Fruit fly (Drosophila melanogaster) whole organism, pupa: ENCODE measurements around the gene CG10562.

Source experiments
- CG10348 ChIP-seq: fragments of 200-800 bp; sonication (Bioruptor generic); IDR thresholded peaks from 2 replicates; pipeline ENCODE4 v1.3.6; 2022; ENCODE audit warnings: missing biosample characterization, missing genetic modification characterization
- CG12605 ChIP-seq: fragments of 200-800 bp; sonication (Bioruptor generic); IDR thresholded peaks from 2 replicates; pipeline ENCODE4 v1.3.6; 2022; ENCODE audit warnings: missing biosample characterization, missing genetic modification characterization
- CG13204 ChIP-seq: fragments of 200-800 bp; sonication (Bioruptor generic); optimal IDR thresholded peaks from 2 replicates; lab custom pipeline; 2018; ENCODE audit warnings: missing biosample characterization, mild to moderate bottlenecking, missing genetic modification characterization, moderate library complexity
- CG14655 ChIP-seq: fragments of 200-800 bp; sonication (Bioruptor generic); optimal IDR thresholded peaks from 3 replicates; lab custom pipeline; 2017; ENCODE audit warnings: mild to moderate bottlenecking, missing biosample characterization, missing genetic modification reagents, missing genetic modification characterization
- CG15710 ChIP-seq: fragments of 200-800 bp; sonication (Bioruptor generic); optimal IDR thresholded peaks from 2 replicates; lab custom pipeline; 2018; ENCODE audit warnings: missing biosample characterization, mild to moderate bottlenecking, missing genetic modification characterization, moderate library complexity
- CG17806 ChIP-seq: fragments of 200-800 bp; sonication (Bioruptor generic); optimal IDR thresholded peaks from 2 replicates; lab custom pipeline; 2018; ENCODE audit warnings: missing biosample characterization, mild to moderate bottlenecking, missing genetic modification characterization, moderate library complexity
- CG32121 ChIP-seq: fragments of 200-800 bp; sonication (Bioruptor generic); IDR thresholded peaks from 2 replicates; pipeline ENCODE4 v1.3.6; 2022; ENCODE audit warnings: missing biosample characterization, missing genetic modification characterization
- CG34367 ChIP-seq: fragments of 200-800 bp; sonication (Bioruptor generic); optimal IDR thresholded peaks from 2 replicates; lab custom pipeline; 2018; ENCODE audit warnings: missing biosample characterization, mild to moderate bottlenecking, missing genetic modification characterization
- CG4496 ChIP-seq: fragments of 200-800 bp; sonication (Bioruptor generic); IDR thresholded peaks from 3 replicates; pipeline ENCODE4 v1.3.6; 2022; ENCODE audit warnings: missing biosample characterization, missing genetic modification characterization
- CG8159 ChIP-seq: fragments of 200-800 bp; sonication (Bioruptor generic); optimal IDR thresholded peaks from 3 replicates; lab custom pipeline; 2018; ENCODE audit warnings: missing biosample characterization, mild to moderate bottlenecking, missing genetic modification characterization, moderate library complexity
- CG8301 ChIP-seq: fragments of 200-800 bp; sonication (Bioruptor generic); optimal IDR thresholded peaks from 2 replicates; lab custom pipeline; 2018; ENCODE audit warnings: missing biosample characterization, mild to moderate bottlenecking, missing genetic modification characterization
- CG9948 ChIP-seq: fragments of 200-800 bp; sonication (Bioruptor generic); optimal IDR thresholded peaks from 2 replicates; lab custom pipeline; 2018; ENCODE audit warnings: missing biosample characterization, mild to moderate bottlenecking, missing genetic modification characterization, moderate library complexity
- D1 ChIP-seq: fragments of 200-800 bp; sonication (Bioruptor generic); optimal IDR thresholded peaks from 2 replicates; lab custom pipeline; 2018; ENCODE audit warnings: missing biosample characterization, mild to moderate bottlenecking, missing genetic modification characterization, moderate library complexity
- EcR ChIP-seq: fragments of 200-800 bp; sonication (Bioruptor generic); optimal IDR thresholded peaks from 3 replicates; lab custom pipeline; 2019; ENCODE audit warnings: missing biosample characterization, missing genetic modification characterization, mild to moderate bottlenecking, moderate library complexity, missing genetic modification reagents
- Ets98B ChIP-seq: fragments of 200-800 bp; sonication (Bioruptor generic); IDR thresholded peaks from 2 replicates; pipeline ENCODE4 v1.3.6; 2022; ENCODE audit warnings: missing biosample characterization, missing genetic modification characterization
- Pif1A ChIP-seq: fragments of 200-800 bp; sonication (Bioruptor generic); optimal IDR thresholded peaks from 3 replicates; lab custom pipeline; 2016; ENCODE audit warnings: missing biosample characterization, missing genetic modification characterization
- Pif1B ChIP-seq: fragments of 200-800 bp; sonication (Bioruptor generic); optimal IDR thresholded peaks from 3 replicates; lab custom pipeline; 2016; ENCODE audit warnings: missing biosample characterization, missing genetic modification characterization
- Snoo ChIP-seq: fragments of 200-800 bp; sonication (Bioruptor generic); optimal IDR thresholded peaks from 3 replicates; lab custom pipeline; 2017; ENCODE audit warnings: missing biosample characterization, mild to moderate bottlenecking, missing genetic modification characterization, inconsistent platforms
- fd96Ca ChIP-seq: fragments of 200-800 bp; sonication (Bioruptor generic); IDR thresholded peaks from 3 replicates; pipeline ENCODE4 v1.3.6; 2022; ENCODE audit warnings: missing biosample characterization, missing genetic modification characterization
- gl ChIP-seq: fragments of 200-800 bp; sonication (Bioruptor generic); optimal IDR thresholded peaks from 2 replicates; lab custom pipeline; 2018; ENCODE audit warnings: missing biosample characterization, mild to moderate bottlenecking, missing genetic modification characterization
- rn ChIP-seq: fragments of 200-800 bp; sonication (Bioruptor generic); IDR thresholded peaks from 2 replicates; pipeline ENCODE4 v1.3.6; 2022; ENCODE audit warnings: missing biosample characterization, missing genetic modification characterization

The CG10562 gene

dm6 chr3R:25318011-25318410 lies 4.5 kb downstream of the CG10562 start, which contains the start of gene CG10553:
Gene CG10553 (minus strand): TSS chr3R:25318111.
- TF ChIP-seq CG15710 (tag; lab: Kevin White, UChicago) (no peak), CG13204 (GFP tag; lab: Kevin White, UChicago) (no peak), Snoo (tag; lab: Kevin White, UChicago) (no peak), D1 (tag; lab: Kevin White, UChicago) (no peak), CG12605 (GFP tag; lab: Robert Waterston, UW) (no peak), CG8159 (tag; lab: Kevin White, UChicago) (no peak), rn (GFP tag; lab: Robert Waterston, UW) (no peak), gl (no peak)

- TF ChIP-seq rn (GFP tag; lab: Robert Waterston, UW) (no peak), Snoo (tag; lab: Kevin White, UChicago) (no peak), CG17806 (tag; lab: Kevin White, UChicago) (no peak), EcR (GFP tag; lab: Kevin White, UChicago) (no peak), CG8301 (no peak), CG34367 (tag; lab: Kevin White, UChicago) (no peak), CG14655 (no peak)
Observed at dm6 chr3R:25316016-25316415, 6.5 kb downstream of the CG10562 start, which contains the start of gene CG10559. Gene CG10559 (minus strand): TSS chr3R:25316116.

dm6 chr3R:25313771-25314170 lies 8.8 kb downstream of the CG10562 start, which contains the start of gene CG31087:
Gene CG31087 (minus strand): TSS chr3R:25313833.
- TF ChIP-seq CG34367 (tag; lab: Kevin White, UChicago) (no peak), CG9948 (tag; lab: Kevin White, UChicago) (no peak), Pif1B (no peak), CG8301 (no peak), Pif1A (GFP tag; lab: Kevin White, UChicago) (no peak), CG32121 (no peak), rn (GFP tag; lab: Robert Waterston, UW) (no peak), CG15710 (tag; lab: Kevin White, UChicago) (no peak), Snoo (tag; lab: Kevin White, UChicago) (no peak), CG13204 (GFP tag; lab: Kevin White, UChicago) (no peak), D1 (tag; lab: Kevin White, UChicago) (no peak), fd96Ca (GFP tag; lab: Robert Waterston, UW) (no peak), CG14655 (no peak), CG4496 (GFP tag; lab: Robert Waterston, UW) (no peak), CG8159 (tag; lab: Kevin White, UChicago) (no peak), CG10348 (no peak), EcR (GFP tag; lab: Kevin White, UChicago) (no peak), CG17806 (tag; lab: Kevin White, UChicago) (no peak), Ets98B (no peak)

- TF ChIP-seq CG10348 (no peak), CG9948 (tag; lab: Kevin White, UChicago) (no peak), Snoo (tag; lab: Kevin White, UChicago) (no peak), CG34367 (tag; lab: Kevin White, UChicago) (no peak), Pif1B (no peak), CG13204 (GFP tag; lab: Kevin White, UChicago) (no peak), CG12605 (GFP tag; lab: Robert Waterston, UW) (no peak), CG4496 (GFP tag; lab: Robert Waterston, UW) (no peak), CG17806 (tag; lab: Kevin White, UChicago) (no peak), EcR (GFP tag; lab: Kevin White, UChicago) (no peak), CG14655 (no peak), fd96Ca (GFP tag; lab: Robert Waterston, UW) (no peak), Ets98B (no peak), D1 (tag; lab: Kevin White, UChicago) (no peak), gl (no peak), Pif1A (GFP tag; lab: Kevin White, UChicago) (no peak)
- TF ChIP-seq, all 21 proteins: peak for 0
Observed at dm6 chr3R:25312583-25312982, 10.0 kb downstream of the CG10562 start.

dm6 chr3R:25310843-25311242 lies 11.7 kb downstream of the CG10562 start, which contains the start of gene CG31099:
Gene CG31099 (minus strand): TSS chr3R:25310943.
- TF ChIP-seq CG9948 (tag; lab: Kevin White, UChicago) (no peak), rn (GFP tag; lab: Robert Waterston, UW) (no peak), CG12605 (GFP tag; lab: Robert Waterston, UW) (no peak), CG8159 (tag; lab: Kevin White, UChicago) (no peak), CG4496 (GFP tag; lab: Robert Waterston, UW) (no peak), gl (no peak), fd96Ca (GFP tag; lab: Robert Waterston, UW) (no peak), Pif1B (no peak), CG10348 (no peak), CG14655 (no peak), CG15710 (tag; lab: Kevin White, UChicago) (no peak), D1 (tag; lab: Kevin White, UChicago) (no peak), Snoo (tag; lab: Kevin White, UChicago) (no peak), CG32121 (no peak), CG8301 (no peak), Ets98B (no peak), EcR (GFP tag; lab: Kevin White, UChicago) (no peak)

DNA sequence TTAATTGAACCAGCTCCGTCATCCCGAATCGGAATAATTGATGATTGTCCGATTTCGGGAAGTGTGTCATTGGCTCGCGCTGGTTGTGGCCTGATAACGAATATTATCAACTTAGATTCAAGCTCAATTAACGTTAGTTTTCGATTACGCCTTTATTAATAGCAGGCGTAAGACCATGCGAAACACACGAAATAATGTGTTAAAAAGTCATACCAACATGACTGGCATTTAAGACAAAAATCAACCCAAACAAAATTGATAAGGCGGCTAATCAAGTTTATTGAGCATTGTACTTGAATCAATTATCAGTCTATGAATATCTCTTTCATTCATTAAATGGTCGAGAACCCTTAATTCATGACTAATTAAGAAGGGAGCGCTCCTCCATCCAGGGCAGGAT lies 13.4 kb downstream of the CG10562 start:
- TF ChIP-seq CG14655, result no peak
- no peak for TF ChIP-seq gl
- no peak for TF ChIP-seq CG17806 (tag; lab: Kevin White, UChicago)
- no peak for TF ChIP-seq CG10348
- TF ChIP-seq CG8159 (tag; lab: Kevin White, UChicago), result no peak
- TF ChIP-seq CG15710 (tag; lab: Kevin White, UChicago), result no peak
- no peak for TF ChIP-seq fd96Ca (GFP tag; lab: Robert Waterston, UW)
- TF ChIP-seq Pif1B, result no peak
- TF ChIP-seq CG34367 (tag; lab: Kevin White, UChicago), result no peak
- TF ChIP-seq CG4496 (GFP tag; lab: Robert Waterston, UW), result no peak
- TF ChIP-seq Ets98B, result no peak
- TF ChIP-seq rn (GFP tag; lab: Robert Waterston, UW), result no peak
- TF ChIP-seq Pif1A (GFP tag; lab: Kevin White, UChicago), result no peak
- TF ChIP-seq CG12605 (GFP tag; lab: Robert Waterston, UW), result no peak
- no peak for TF ChIP-seq CG9948 (tag; lab: Kevin White, UChicago)
- TF ChIP-seq D1 (tag; lab: Kevin White, UChicago), result no peak
